Fruit fly (Drosophila melanogaster): Measurements from ENCODE around the gene CG16713.

The CG16713 gene

DNA sequence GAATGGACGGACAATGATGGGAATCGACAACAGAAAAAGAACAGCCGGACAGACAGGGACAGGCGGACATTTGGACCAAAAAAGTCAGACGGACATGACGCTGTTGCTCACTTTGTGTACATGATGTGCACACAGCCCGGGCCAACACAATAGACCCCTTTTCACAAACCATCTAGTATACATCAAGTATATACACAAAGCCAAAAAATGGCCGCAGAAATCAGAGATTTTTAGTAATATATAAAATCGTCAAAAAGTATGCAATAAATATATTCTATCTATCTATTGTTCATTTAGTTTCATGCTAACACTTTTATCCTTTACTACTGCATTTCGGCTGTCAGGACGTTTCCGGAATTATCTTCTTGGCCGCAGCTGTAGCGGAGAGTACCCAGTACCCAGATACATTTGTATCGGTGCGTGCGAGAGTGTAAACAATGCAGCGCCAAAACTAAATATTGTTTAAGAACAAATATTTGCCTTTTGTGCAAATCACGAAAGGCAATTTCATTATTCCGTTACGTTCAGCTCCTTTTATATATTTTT is 24.3 kb upstream of the CG16713 start (continued):
- TF ChIP-seq CG17612 (GFP tag; IDR thresholded peaks at IDR 0.05) = no peak
- TF ChIP-seq Ptx1 (GFP tag; IDR thresholded peaks at IDR 0.05) = peak; percentile 37; the same call in 1 of the 2 replicates
- TF ChIP-seq CG12236 (GFP tag; optimal IDR thresholded peaks at IDR 0.05) = no peak
- TF ChIP-seq trem (tag; optimal IDR thresholded peaks at IDR 0.05) = no peak
- peak; percentile 1 for TF ChIP-seq bcd (GFP tag; optimal IDR thresholded peaks at IDR 0.05)
- TF ChIP-seq Hand (GFP tag; optimal IDR thresholded peaks at IDR 0.05) = no peak
- TF ChIP-seq lbe (GFP tag; optimal IDR thresholded peaks at IDR 0.05) = no peak
- no peak for TF ChIP-seq CG6683 (GFP tag; optimal IDR thresholded peaks at IDR 0.05)
- no peak for TF ChIP-seq CG10321 (GFP tag; IDR thresholded peaks at IDR 0.05)
- TF ChIP-seq ac (GFP tag; optimal IDR thresholded peaks at IDR 0.05) = no peak
- no peak for TF ChIP-seq bowl (GFP tag; IDR thresholded peaks at IDR 0.05)
- TF ChIP-seq CG13424 (tag; optimal IDR thresholded peaks at IDR 0.05) = peak; percentile 31
- TF ChIP-seq CG32532 (GFP tag; IDR thresholded peaks at IDR 0.05) = peak; percentile 36; the same call in 1 of the 2 replicates
- no peak for TF ChIP-seq Hr51 (GFP tag; optimal IDR thresholded peaks at IDR 0.05)
- TF ChIP-seq rib (GFP tag; IDR thresholded peaks at IDR 0.05) = no peak
- TF ChIP-seq vnd (GFP tag; IDR thresholded peaks at IDR 0.05; ENCODE audit: partially characterized antibody) = no peak
- peak; percentile 26 for TF ChIP-seq fd96Cb (tag; optimal IDR thresholded peaks at IDR 0.05)
- no peak for TF ChIP-seq Sry-β (GFP tag; optimal IDR thresholded peaks at IDR 0.05)
- TF ChIP-seq CG9609 (GFP tag; optimal IDR thresholded peaks at IDR 0.05) = no peak
- no peak for TF ChIP-seq CG34376 (GFP tag; optimal IDR thresholded peaks at IDR 0.05)
- peak; percentile 16; the same call in 1 of the 2 replicates for TF ChIP-seq E2f2 (GFP tag; IDR thresholded peaks at IDR 0.05)
- no peak for TF ChIP-seq CG10462 (GFP tag; optimal IDR thresholded peaks at IDR 0.05)
- TF ChIP-seq bsh (GFP tag; optimal IDR thresholded peaks at IDR 0.05) = peak in 1 of 2 experiments; percentile 43
- 0 out of 2 replicates have a peak, but pooled peaks have one; percentile 5 for TF ChIP-seq gsb (GFP tag; IDR thresholded peaks at IDR 0.05)
- TF ChIP-seq CG7556 (GFP tag; optimal IDR thresholded peaks at IDR 0.05) = no peak
- TF ChIP-seq Dbx (GFP tag; IDR thresholded peaks at IDR 0.05) = no peak
- no peak for TF ChIP-seq CG3838 (GFP tag; optimal IDR thresholded peaks at IDR 0.05)
- peak; percentile 21 for TF ChIP-seq CG12219 (GFP tag; optimal IDR thresholded peaks at IDR 0.05)
- TF ChIP-seq knrl (GFP tag; IDR thresholded peaks at IDR 0.05; ENCODE audit: partially characterized antibody) = no peak
- no peak for TF ChIP-seq Lhr (GFP tag; optimal IDR thresholded peaks at IDR 0.05)
- TF ChIP-seq Antp (GFP tag; optimal IDR thresholded peaks at IDR 0.05) = no peak
- TF ChIP-seq Rfx (GFP tag; IDR thresholded peaks at IDR 0.05) = no peak
- TF ChIP-seq H2.0 (GFP tag; IDR thresholded peaks at IDR 0.05) = 0 out of 2 replicates have a peak, but pooled peaks have one; percentile 16
- no peak for TF ChIP-seq Elba2 (GFP tag; optimal IDR thresholded peaks at IDR 0.05)
- no peak for TF ChIP-seq Six4 (GFP tag; optimal IDR thresholded peaks at IDR 0.05)
- TF ChIP-seq luna (GFP tag; optimal IDR thresholded peaks at IDR 0.05) = no peak
- no peak for TF ChIP-seq ERR (GFP tag; optimal IDR thresholded peaks at IDR 0.05)
- no peak for TF ChIP-seq eve (GFP tag; optimal IDR thresholded peaks at IDR 0.05)
- no peak for TF ChIP-seq slp2 (GFP tag; optimal IDR thresholded peaks at IDR 0.05)
- no peak for TF ChIP-seq CG1602 (GFP tag; optimal IDR thresholded peaks at IDR 0.05)
- no peak for TF ChIP-seq fu2 (GFP tag; optimal IDR thresholded peaks at IDR 0.05)
- TF ChIP-seq kah (GFP tag; optimal IDR thresholded peaks at IDR 0.05) = no peak
- no peak for TF ChIP-seq Mes4 (GFP tag; optimal IDR thresholded peaks at IDR 0.05)
- no peak for TF ChIP-seq nerfin-2 (GFP tag; IDR thresholded peaks at IDR 0.05; ENCODE audit: partially characterized antibody)
- TF ChIP-seq vfl (GFP tag; optimal IDR thresholded peaks at IDR 0.05) = no peak
- TF ChIP-seq CG32767 (GFP tag; IDR thresholded peaks at IDR 0.05) = no peak
- no peak for TF ChIP-seq HLH4C (GFP tag; IDR thresholded peaks at IDR 0.05; ENCODE audit: partially characterized antibody)
- no peak for TF ChIP-seq wek (GFP tag; optimal IDR thresholded peaks at IDR 0.05)
- no peak for TF ChIP-seq CG2678 (tag; optimal IDR thresholded peaks at IDR 0.05)
- no peak for TF ChIP-seq NfI (GFP tag; optimal IDR thresholded peaks at IDR 0.05)
